Fruit fly (Drosophila melanogaster) whole organism, wandering third instar larva: Measurements from ENCODE around the gene CG10252.

Experiments used
- Jra ChIP-seq: sonication (Bioruptor generic); optimal IDR thresholded peaks from 2 replicates; lab custom pipeline; 2016; ENCODE audit warnings: missing biosample characterization, missing genetic modification characterization
- Myc ChIP-seq: fragments of >200 bp; optimal IDR thresholded peaks from 2 replicates; lab custom pipeline; 2017
- OdsH ChIP-seq: fragments of 200-800 bp; sonication (Bioruptor generic); optimal IDR thresholded peaks from 2 replicates; lab custom pipeline; 2016; ENCODE audit warnings: missing biosample characterization, mild to moderate bottlenecking, missing genetic modification characterization
- Rel ChIP-seq, 2 experiments: fragments of 200-800 bp; sonication (Bioruptor generic) in 1 of 2; optimal IDR thresholded peaks; 2 replicates in 1 of 2; 3 replicates in 1 of 2; lab custom pipeline; 2016 to 2019; ENCODE audit warnings: mild to moderate bottlenecking in 2 of 2, missing biosample characterization in 2 of 2, missing genetic modification characterization in 2 of 2, moderate library complexity in 1 of 2
- Vsx2 ChIP-seq: fragments of 200-300, 225-300 bp; sonication (Bioruptor generic); optimal IDR thresholded peaks from 2 replicates; lab custom pipeline; 2018; ENCODE audit warnings: missing biosample characterization, missing genetic modification characterization; ENCODE audit not compliant: partially characterized antibody
- br ChIP-seq: fragments of 200-800 bp; sonication (Bioruptor generic); optimal IDR thresholded peaks from 2 replicates; lab custom pipeline; 2016; ENCODE audit warnings: missing biosample characterization, missing genetic modification characterization
- brk ChIP-seq: fragments of 200-800 bp; sonication (Bioruptor generic); optimal IDR thresholded peaks from 2 replicates; lab custom pipeline; 2016; ENCODE audit warnings: missing biosample characterization, mild to moderate bottlenecking, missing genetic modification characterization
- h ChIP-seq: fragments of 200-800 bp; sonication (Bioruptor generic); optimal IDR thresholded peaks from 3 replicates; lab custom pipeline; 2016; ENCODE audit warnings: missing biosample characterization, mild to moderate bottlenecking, missing genetic modification characterization
- jim ChIP-seq: fragments of 175-275, 200-325 bp; sonication (Bioruptor generic); optimal IDR thresholded peaks from 2 replicates; lab custom pipeline; 2016; ENCODE audit warnings: missing biosample characterization, mild to moderate bottlenecking, missing genetic modification characterization
- pan ChIP-seq: fragments of >200 bp; optimal IDR thresholded peaks from 2 replicates; lab custom pipeline; 2017
- psq ChIP-seq: fragments of 200-800 bp; sonication (Bioruptor generic); optimal IDR thresholded peaks from 3 replicates; lab custom pipeline; 2017; ENCODE audit warnings: missing biosample characterization, mild to moderate bottlenecking, missing genetic modification characterization, moderate library complexity
- sage ChIP-seq: fragments of 200-800 bp; sonication (Bioruptor generic); optimal IDR thresholded peaks from 2 replicates; lab custom pipeline; 2016; ENCODE audit warnings: missing biosample characterization, mild to moderate bottlenecking, missing genetic modification characterization
- usp ChIP-seq: fragments of >200 bp; optimal IDR thresholded peaks from 2 replicates; lab custom pipeline; 2017; ENCODE audit warnings: missing biosample characterization, missing genetic modification characterization
- woc ChIP-seq: sonication (Bioruptor generic); optimal IDR thresholded peaks from 2 replicates; lab custom pipeline; 2016; ENCODE audit warnings: missing biosample characterization, mild to moderate bottlenecking, missing genetic modification characterization

dm6 chr3R:23673084-23673483, 23.0 kb downstream of the CG10252 start:
- TF ChIP-seq OdsH (GFP tag; lab: Kevin White, UChicago) (no peak), Rel (GFP tag; optimal IDR thresholded peaks at IDR 0.05; lab: Kevin White, UChicago) (no peak), Rel (tag; optimal IDR thresholded peaks at IDR 0.05; lab: Kevin White, UChicago) (no peak), psq (GFP tag; lab: Kevin White, UChicago) (no peak), br (GFP tag; lab: Kevin White, UChicago) (no peak), sage (GFP tag; lab: Kevin White, UChicago) (no peak), h (GFP tag; lab: Kevin White, UChicago) (no peak), brk (GFP tag; lab: Kevin White, UChicago) (no peak), jim (GFP tag; lab: Kevin White, UChicago) (no peak), Vsx2 (GFP tag; lab: Kevin White, UChicago) (no peak), Jra (GFP tag; lab: Kevin White, UChicago) (no peak), woc (GFP tag; lab: Kevin White, UChicago) (no peak), usp (GFP tag; lab: Kevin White, UChicago) (no peak), Myc (no peak), pan (lab: Kevin White, UChicago) (no peak)
